Fruit fly (Drosophila melanogaster): Measurements from ENCODE around the gene Ca-alpha1T.
A peak's percentile ranks its signal among the peaks of the same experiment; 100 is the strongest.

Gene Ca-alpha1T

DNA sequence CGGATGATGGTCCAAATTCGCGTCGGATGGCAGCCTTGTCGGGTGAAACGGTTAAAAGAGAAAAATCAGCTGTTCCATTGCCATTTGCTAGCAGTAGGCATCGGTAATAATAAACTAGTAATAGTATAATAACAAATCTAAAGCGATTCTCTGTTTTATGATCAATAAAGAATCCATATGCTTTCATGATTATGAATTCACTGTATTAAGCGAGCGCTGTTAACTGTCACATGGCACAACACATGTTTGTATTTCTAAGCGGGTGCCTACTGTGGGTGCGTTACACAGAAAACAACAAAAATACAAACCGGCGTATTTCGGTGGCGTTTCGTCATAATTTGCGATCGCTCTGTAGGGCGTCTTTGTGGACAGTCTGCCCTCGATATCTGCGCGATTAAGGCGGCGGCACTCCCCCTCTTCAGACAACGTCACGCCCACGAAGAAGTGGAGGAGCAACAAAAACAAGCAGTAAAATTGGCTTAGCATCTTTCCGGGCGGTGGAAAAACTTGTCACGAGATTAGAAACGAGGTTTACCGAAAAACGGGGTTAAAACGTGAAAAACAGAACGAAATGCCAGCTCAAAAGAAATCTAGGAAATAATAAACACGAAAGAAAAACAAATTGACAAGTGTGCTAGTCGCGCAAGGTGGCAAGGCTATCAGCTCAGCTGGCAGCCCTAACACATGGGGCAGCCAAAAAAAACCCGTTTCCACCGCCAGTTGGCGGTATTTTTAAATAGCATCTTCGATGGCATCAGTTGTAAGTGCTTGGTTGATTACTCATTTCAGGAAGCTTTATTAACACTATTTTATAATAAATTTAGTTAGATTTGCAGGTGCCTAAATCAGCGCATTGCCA is 101.2 kb downstream of the Ca-alpha1T start, which contains the start of the genes Nep1 and Mipp2 (continued):
- TF ChIP-seq Lhr (GFP tag; optimal IDR thresholded peaks at IDR 0.05), result no peak
- no peak for TF ChIP-seq Dfd (GFP tag; optimal IDR thresholded peaks at IDR 0.05)
- TF ChIP-seq CG8089 (GFP tag; optimal IDR thresholded peaks at IDR 0.05), result no peak
- TF ChIP-seq vfl (GFP tag; optimal IDR thresholded peaks at IDR 0.05), result no peak
- no peak for TF ChIP-seq Blimp-1 (GFP tag; optimal IDR thresholded peaks at IDR 0.05)
- peak; percentile 96 for TF ChIP-seq grau (tag; optimal IDR thresholded peaks at IDR 0.05)
- peak; percentile 47 for TF ChIP-seq Atf6 (GFP tag; IDR thresholded peaks at IDR 0.05)
- TF ChIP-seq Trl (optimal IDR thresholded peaks at IDR 0.05), result no peak
- no peak for TF ChIP-seq Trl (GFP tag; optimal IDR thresholded peaks at IDR 0.05)
- no peak for TF ChIP-seq org-1 (GFP tag; optimal IDR thresholded peaks at IDR 0.05)
- no peak for TF ChIP-seq CG17568 (GFP tag; optimal IDR thresholded peaks at IDR 0.05)
- no peak for TF ChIP-seq CG31441 (GFP tag; IDR thresholded peaks at IDR 0.05)
- no peak for TF ChIP-seq lola (GFP tag; optimal IDR thresholded peaks at IDR 0.05)
- peak; percentile 11 for TF ChIP-seq CG17359 (tag; optimal IDR thresholded peaks at IDR 0.05)
- no peak; the same call in 1 of the 3 replicates for TF ChIP-seq Dbx (GFP tag; IDR thresholded peaks at IDR 0.05)
- no peak for TF ChIP-seq grn (GFP tag; optimal IDR thresholded peaks at IDR 0.05)
- no peak for TF ChIP-seq Ravus (GFP tag; IDR thresholded peaks at IDR 0.05)
- TF ChIP-seq nau (GFP tag; optimal IDR thresholded peaks at IDR 0.05), result no peak
- no peak for TF ChIP-seq toy (GFP tag; IDR thresholded peaks at IDR 0.05)
- TF ChIP-seq zfh1 (GFP tag; IDR thresholded peaks at IDR 0.05), result peak; percentile 53; the same call in 1 of the 3 replicates
- no peak for TF ChIP-seq tll (GFP tag; optimal IDR thresholded peaks at IDR 0.05)
- no peak for TF ChIP-seq CG18011 (GFP tag; optimal IDR thresholded peaks at IDR 0.05)
- peak; percentile 88 for TF ChIP-seq Med (GFP tag)
- no peak for TF ChIP-seq br (optimal IDR thresholded peaks at IDR 0.05)
- peak; percentile 59 for TF ChIP-seq jumu (GFP tag; optimal IDR thresholded peaks at IDR 0.05)
- no peak for TF ChIP-seq lab (GFP tag; optimal IDR thresholded peaks at IDR 0.05)
- no peak for TF ChIP-seq CG6765 (GFP tag; optimal IDR thresholded peaks at IDR 0.05)
- TF ChIP-seq CG6689 (GFP tag; IDR thresholded peaks at IDR 0.05), result peak; percentile 25; the same call in 1 of the 2 replicates
- peak; percentile 25 for TF ChIP-seq pzg (GFP tag; optimal IDR thresholded peaks at IDR 0.05)
- TF ChIP-seq bsh (GFP tag; optimal IDR thresholded peaks at IDR 0.05), result peak; percentile 24 to 36
- no peak for TF ChIP-seq CG6791 (GFP tag; IDR thresholded peaks at IDR 0.05; ENCODE audit: partially characterized antibody)
- TF ChIP-seq exex (tag; optimal IDR thresholded peaks at IDR 0.05), result no peak
- TF ChIP-seq klu (GFP tag; IDR thresholded peaks at IDR 0.05), result peak; percentile 27; the same call in 1 of the 2 replicates
- TF ChIP-seq mld (GFP tag; IDR thresholded peaks at IDR 0.05; ENCODE audit: partially characterized antibody), result no peak
- 0 out of 3 replicates have a peak, but pooled peaks have one; percentile 10 for TF ChIP-seq knrl (GFP tag; IDR thresholded peaks at IDR 0.05; ENCODE audit: partially characterized antibody)
- peak; percentile 51 for TF ChIP-seq CG8765 (GFP tag; IDR thresholded peaks at IDR 0.05)
- no peak for TF ChIP-seq trh (GFP tag; optimal IDR thresholded peaks at IDR 0.05)
- no peak for TF ChIP-seq NK7.1 (GFP tag; optimal IDR thresholded peaks at IDR 0.05)
- no peak for TF ChIP-seq Rx (GFP tag; IDR thresholded peaks at IDR 0.05)
- no peak for TF ChIP-seq Opbp (GFP tag; IDR thresholded peaks at IDR 0.05; ENCODE audit: partially characterized antibody)
- TF ChIP-seq CG34376 (GFP tag; optimal IDR thresholded peaks at IDR 0.05), result peak; percentile 8
- peak; percentile 26 for TF ChIP-seq fd96Cb (tag; optimal IDR thresholded peaks at IDR 0.05)
- TF ChIP-seq CG12942 (GFP tag; optimal IDR thresholded peaks at IDR 0.05), result no peak
- peak; percentile 48 for TF ChIP-seq CG10366 (GFP tag; IDR thresholded peaks at IDR 0.05)
- peak; percentile 72 for TF ChIP-seq CG2120 (GFP tag; optimal IDR thresholded peaks at IDR 0.05)
- no peak for TF ChIP-seq vnd (GFP tag; IDR thresholded peaks at IDR 0.05; ENCODE audit: partially characterized antibody)
- no peak for TF ChIP-seq CG15479 (GFP tag; optimal IDR thresholded peaks at IDR 0.05)
- TF ChIP-seq cato (GFP tag; optimal IDR thresholded peaks at IDR 0.05; ENCODE audit: borderline replicate concordance), result no peak

Measured in whole organism, embryonic.